Fruit fly (Drosophila melanogaster) whole organism: ENCODE measurements around the gene Cpr11B.

Experiments
- CG8478 ChIP-seq: fragments of >200 bp; optimal IDR thresholded peaks from 2 replicates; lab custom pipeline; 2018; ENCODE audit warnings: inconsistent platforms
- psq ChIP-seq: fragments of >200 bp; optimal IDR thresholded peaks from 2 replicates; lab custom pipeline; 2017
- usp ChIP-seq: fragments of >200 bp; optimal IDR thresholded peaks from 2 replicates; lab custom pipeline; 2017; ENCODE audit warnings: missing biosample characterization, missing genetic modification characterization, mixed read lengths

DNA sequence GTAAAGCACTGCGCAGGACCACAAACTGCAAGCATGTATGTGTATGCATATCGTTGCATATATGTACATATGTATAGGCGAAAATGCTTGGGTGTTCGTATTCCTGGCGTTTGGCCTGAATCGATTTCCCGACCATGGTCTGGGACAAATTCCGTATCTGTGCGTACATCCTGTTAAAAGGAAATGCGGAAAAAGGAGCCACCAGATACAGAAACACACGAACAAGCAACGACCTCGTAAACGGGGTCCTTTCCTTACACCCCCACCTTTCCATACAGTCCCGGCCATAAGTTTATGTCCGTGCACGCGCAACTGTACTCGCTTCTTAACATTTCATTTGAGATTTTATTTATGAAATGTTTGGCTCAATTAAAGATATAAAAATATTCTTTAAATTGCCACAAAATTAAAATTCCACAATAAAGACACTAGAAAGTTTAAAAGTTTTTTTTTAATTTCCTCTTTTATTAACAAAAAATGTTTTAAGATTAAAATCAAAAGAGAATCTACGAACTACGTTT is 31.0 kb downstream of the Cpr11B start:
- no peak for TF ChIP-seq psq
- TF ChIP-seq usp (GFP tag; lab: Kevin White, UChicago): no peak
- no peak for TF ChIP-seq CG8478 (lab: Kevin White, UChicago)
